Fruit fly (Drosophila melanogaster) whole organism, adult: ENCODE measurements around the gene mxc.

ENCODE experiments used
- CG11617 ChIP-seq: fragments of 200-800 bp; sonication (Bioruptor generic); optimal IDR thresholded peaks from 2 replicates; lab custom pipeline; 2017; ENCODE audit warnings: mild to moderate bottlenecking, missing biosample characterization, missing genetic modification reagents, missing genetic modification characterization
- CG12768 ChIP-seq: fragments of 200-800 bp; sonication (Bioruptor generic); optimal IDR thresholded peaks from 2 replicates; lab custom pipeline; 2017; ENCODE audit warnings: missing biosample characterization, missing genetic modification characterization, mild to moderate bottlenecking, moderate library complexity, missing genetic modification reagents
- CG14711 ChIP-seq: fragments of 200-800 bp; sonication (Bioruptor generic); optimal IDR thresholded peaks from 2 replicates; lab custom pipeline; 2018; ENCODE audit warnings: missing biosample characterization, mild to moderate bottlenecking, missing genetic modification characterization, moderate library complexity
- CG1620 ChIP-seq: fragments of 200-800 bp; sonication (Bioruptor generic); optimal IDR thresholded peaks from 2 replicates; lab custom pipeline; 2016; ENCODE audit warnings: missing biosample characterization, missing genetic modification characterization
- CG33017 ChIP-seq: fragments of 200-800 bp; sonication (Bioruptor generic); optimal IDR thresholded peaks from 2 replicates; lab custom pipeline; 2018; ENCODE audit warnings: missing biosample characterization, mild to moderate bottlenecking, missing genetic modification characterization, moderate library complexity
- CG5204 ChIP-seq: fragments of 200-800 bp; sonication (Bioruptor generic); optimal IDR thresholded peaks from 2 replicates; lab custom pipeline; 2016; ENCODE audit warnings: missing biosample characterization, missing genetic modification characterization
- CG7045 ChIP-seq: fragments of 200-800 bp; sonication (Bioruptor generic); optimal IDR thresholded peaks from 2 replicates; lab custom pipeline; 2017; ENCODE audit warnings: missing biosample characterization, mild to moderate bottlenecking, missing genetic modification characterization
- CG7101 ChIP-seq: fragments of 200-800 bp; sonication (Bioruptor generic); optimal IDR thresholded peaks from 2 replicates; lab custom pipeline; 2018; ENCODE audit warnings: missing biosample characterization, mild to moderate bottlenecking, missing genetic modification characterization, moderate library complexity
- Clk ChIP-seq: fragments of 200-800 bp; sonication (Bioruptor generic); optimal IDR thresholded peaks from 2 replicates; lab custom pipeline; 2017; ENCODE audit warnings: missing biosample characterization, missing genetic modification characterization
- Crg-1 ChIP-seq: fragments of 200-800 bp; sonication (Bioruptor generic); optimal IDR thresholded peaks from 2 replicates; lab custom pipeline; 2016; ENCODE audit warnings: missing biosample characterization, missing genetic modification characterization
- Hr96 ChIP-seq: fragments of 200-800 bp; sonication (Bioruptor generic); optimal IDR thresholded peaks from 2 replicates; lab custom pipeline; 2016; ENCODE audit warnings: missing biosample characterization, missing genetic modification characterization
- Mnt ChIP-seq: fragments of 200-800 bp; sonication (Bioruptor generic); optimal IDR thresholded peaks from 2 replicates; lab custom pipeline; 2016; ENCODE audit warnings: missing biosample characterization, mild to moderate bottlenecking, missing genetic modification characterization
- bab1 ChIP-seq: fragments of 200-800 bp; sonication (Bioruptor generic); optimal IDR thresholded peaks from 3 replicates; lab custom pipeline; 2019; ENCODE audit warnings: missing biosample characterization, mild to moderate bottlenecking, missing genetic modification characterization, moderate library complexity
- cic ChIP-seq: fragments of 200-800 bp; sonication (Bioruptor generic); optimal IDR thresholded peaks from 2 replicates; lab custom pipeline; 2017; ENCODE audit warnings: missing biosample characterization, mild to moderate bottlenecking, missing genetic modification characterization, moderate library complexity
- cnc ChIP-seq, 2 experiments: fragments of >200 bp; optimal IDR thresholded peaks; 2 replicates each; lab custom pipeline; 2017
- kay ChIP-seq: fragments of 200-800 bp; sonication (Bioruptor generic); peaks from one replicate; lab custom pipeline; 2016; ENCODE audit warnings: missing biosample characterization, missing genetic modification characterization, borderline replicate concordance
- ovo ChIP-seq: fragments of 200-800 bp; sonication (Bioruptor generic); optimal IDR thresholded peaks from 2 replicates; lab custom pipeline; 2016; ENCODE audit warnings: missing biosample characterization, missing genetic modification characterization
- pad ChIP-seq: fragments of 200-800 bp; sonication (Bioruptor generic); optimal IDR thresholded peaks from 3 replicates; lab custom pipeline; 2017; ENCODE audit warnings: missing biosample characterization, missing genetic modification characterization, mild to moderate bottlenecking, moderate library complexity, missing genetic modification reagents
- tj ChIP-seq: fragments of 200-800 bp; sonication (Bioruptor generic); optimal IDR thresholded peaks from 3 replicates; lab custom pipeline; 2017; ENCODE audit warnings: missing biosample characterization, mild to moderate bottlenecking, missing genetic modification characterization, moderate library complexity
- toe ChIP-seq: fragments of 200-800 bp; sonication (Bioruptor generic); optimal IDR thresholded peaks from 2 replicates; lab custom pipeline; 2016; ENCODE audit warnings: missing biosample characterization, missing genetic modification characterization

mxc gene

dm6 chrX:9252051-9252708 lies 8.9 kb upstream of the mxc start:
- TF ChIP-seq CG7101 (tag; lab: Kevin White, UChicago): no peak

DNA sequence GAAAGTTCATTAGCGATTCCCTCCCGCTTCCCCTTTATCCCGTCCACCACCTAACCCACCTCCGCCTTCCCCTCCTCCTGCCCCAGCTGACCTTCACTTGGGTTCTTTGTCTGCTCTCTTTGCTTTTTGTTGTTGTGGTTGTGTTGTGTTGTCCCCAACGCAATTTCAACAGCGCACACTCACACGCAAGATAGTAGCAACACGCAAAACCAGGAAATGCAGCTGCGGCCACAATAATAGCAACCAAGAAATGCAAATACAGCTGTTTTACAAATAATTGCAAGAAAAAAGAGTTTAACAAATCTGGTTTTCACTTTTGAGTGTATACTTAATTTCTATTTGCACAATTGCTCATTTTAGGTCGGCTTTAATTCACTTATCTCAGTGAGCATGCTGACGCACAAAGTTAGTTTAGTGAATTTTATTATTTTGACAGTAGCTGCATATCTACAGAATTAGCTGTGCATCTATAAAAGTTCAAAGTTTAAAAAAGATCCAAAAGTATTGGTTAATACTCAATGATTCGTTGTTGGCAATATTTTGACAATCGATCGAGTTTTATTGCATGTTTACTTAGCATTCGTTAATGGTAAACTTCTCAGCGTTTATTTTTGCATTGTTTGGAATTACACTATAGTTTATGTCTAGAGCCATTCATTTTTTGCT lies 8.1 kb upstream of the mxc start:
- TF ChIP-seq CG7101 (tag; lab: Kevin White, UChicago) (peak; percentile 32), CG5204 (peak; percentile 21), Mnt (peak; percentile 40), CG33017 (tag; lab: Kevin White, UChicago) (peak; percentile 26), cnc (optimal IDR thresholded peaks at IDR 0.05; lab: Kevin White, UChicago) (no peak), cic (GFP tag; lab: Kevin White, UChicago) (no peak), CG1620 (GFP tag; lab: Kevin White, UChicago) (no peak), CG7045 (GFP tag; lab: Kevin White, UChicago) (no peak), pad (no peak), ovo (peak; percentile 17), Clk (no peak), Crg-1 (GFP tag; lab: Kevin White, UChicago) (no peak), tj (GFP tag; lab: Kevin White, UChicago) (peak; percentile 30), kay (no peak), toe (GFP tag; lab: Kevin White, UChicago) (no peak), CG11617 (GFP tag; lab: Kevin White, UChicago) (peak; percentile 37), CG12768 (no peak), bab1 (peak; percentile 37), CG14711 (peak; percentile 22), Hr96 (GFP tag; lab: Kevin White, UChicago) (no peak)

DNA sequence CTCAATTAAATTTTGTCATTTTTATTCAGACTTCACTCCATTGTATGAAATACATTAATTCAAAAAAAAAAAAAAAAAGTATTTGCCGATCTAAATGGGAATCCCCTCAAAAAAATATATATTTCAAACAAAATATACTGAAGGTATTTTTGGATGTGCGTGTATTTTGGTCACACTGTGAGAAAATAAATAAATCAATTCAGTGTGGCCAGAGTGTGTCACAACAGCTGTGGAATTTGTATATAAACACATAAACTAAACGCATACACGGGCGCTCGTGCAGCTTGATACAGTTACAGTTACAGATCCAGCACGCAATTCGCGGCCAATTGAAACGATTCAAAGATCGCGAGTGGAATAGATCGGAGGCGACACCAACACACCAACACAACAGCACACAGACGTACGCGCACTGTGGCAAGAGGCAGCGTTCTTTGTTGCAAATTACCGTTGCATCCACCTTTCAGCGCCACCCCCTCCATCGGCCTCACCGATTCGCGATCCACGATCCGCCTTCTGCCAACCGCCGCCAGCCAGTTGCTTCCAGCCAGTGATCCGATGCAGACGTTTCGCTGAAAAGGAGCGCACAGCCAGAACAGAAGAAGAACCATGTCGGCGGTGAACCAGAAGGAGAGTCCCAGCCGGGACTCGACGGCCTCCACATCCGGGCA lies 7.0 kb upstream of the mxc start, which contains the start of gene CG17754:
CG17754 (plus strand) TSS at position 260 of the 671 bp plus-strand sequence.
- TF ChIP-seq CG11617 (GFP tag; lab: Kevin White, UChicago) (peak; percentile 2), Clk (no peak), cnc (optimal IDR thresholded peaks at IDR 0.05; lab: Kevin White, UChicago) (no peak), toe (GFP tag; lab: Kevin White, UChicago) (no peak), CG7045 (GFP tag; lab: Kevin White, UChicago) (no peak), CG7101 (tag; lab: Kevin White, UChicago) (peak; percentile 11), cic (GFP tag; lab: Kevin White, UChicago) (no peak), pad (no peak), CG5204 (no peak), CG12768 (no peak), kay (no peak), tj (GFP tag; lab: Kevin White, UChicago) (peak; percentile 30), Hr96 (GFP tag; lab: Kevin White, UChicago) (no peak), ovo (peak; percentile 4), Mnt (peak; percentile 46), CG1620 (GFP tag; lab: Kevin White, UChicago) (peak; percentile 17), bab1 (peak; percentile 65), CG14711 (no peak), Crg-1 (GFP tag; lab: Kevin White, UChicago) (no peak), CG33017 (tag; lab: Kevin White, UChicago) (no peak)

dm6 chrX:9248040-9248439 lies 4.8 kb upstream of the mxc start:
- TF ChIP-seq pad (no peak), CG33017 (tag; lab: Kevin White, UChicago) (no peak), cnc (optimal IDR thresholded peaks at IDR 0.05; lab: Kevin White, UChicago) (no peak), Clk (no peak), CG7045 (GFP tag; lab: Kevin White, UChicago) (no peak), toe (GFP tag; lab: Kevin White, UChicago) (no peak)

- peak; percentile 32 for TF ChIP-seq ovo
- no peak for TF ChIP-seq CG7045 (GFP tag; lab: Kevin White, UChicago)
- peak; percentile 24 for TF ChIP-seq CG7101 (tag; lab: Kevin White, UChicago)
- TF ChIP-seq CG11617 (GFP tag; lab: Kevin White, UChicago): no peak
- TF ChIP-seq CG5204: no peak
- TF ChIP-seq Hr96 (GFP tag; lab: Kevin White, UChicago): no peak
- TF ChIP-seq CG1620 (GFP tag; lab: Kevin White, UChicago): no peak
- TF ChIP-seq Crg-1 (GFP tag; lab: Kevin White, UChicago): no peak
- TF ChIP-seq toe (GFP tag; lab: Kevin White, UChicago): no peak
- peak; percentile 70 for TF ChIP-seq tj (GFP tag; lab: Kevin White, UChicago)
- TF ChIP-seq bab1: peak; percentile 26
- TF ChIP-seq pad: no peak
- no peak for TF ChIP-seq cnc (optimal IDR thresholded peaks at IDR 0.05; lab: Kevin White, UChicago)
Measured at dm6 chrX:9247171-9247783, 4.0 kb upstream of the mxc start, which contains the start of the genes amx and Dsor1. Gene amx, minus strand, starts transcription at chrX:9247336. Gene Dsor1, plus strand, starts transcription at chrX:9247342.

dm6 chrX:9236485-9236884 lies 6.8 kb downstream of the mxc start, which contains the start of gene Ir8a:
Gene Ir8a, minus strand, starts transcription at chrX:9236585.
- TF ChIP-seq cnc (optimal IDR thresholded peaks at IDR 0.05; lab: Kevin White, UChicago): no peak
- TF ChIP-seq bab1: no peak
- no peak for TF ChIP-seq CG11617 (GFP tag; lab: Kevin White, UChicago)
- TF ChIP-seq Hr96 (GFP tag; lab: Kevin White, UChicago): no peak
- TF ChIP-seq CG12768: no peak
- TF ChIP-seq CG1620 (GFP tag; lab: Kevin White, UChicago): no peak
- TF ChIP-seq pad: no peak
- no peak for TF ChIP-seq CG33017 (tag; lab: Kevin White, UChicago)
- no peak for TF ChIP-seq ovo
- TF ChIP-seq Mnt: no peak
- TF ChIP-seq CG7101 (tag; lab: Kevin White, UChicago): no peak
